Worm (Caenorhabditis elegans) whole organism, L1 larva: Measurements from ENCODE around the gene T11F9.10.

Experiments used
- C16A3.4 ChIP-seq: fragments of 150-350 bp; optimal IDR thresholded peaks from 2 replicates; lab custom pipeline; 2014; ENCODE audit warnings: missing biosample characterization, missing genetic modification characterization
- C34B4.2 ChIP-seq: sonication (generic microtip); optimal IDR thresholded peaks from 2 replicates; lab custom pipeline; 2017; ENCODE audit warnings: mild to moderate bottlenecking, missing genetic modification characterization, missing compliant biosample characterization
- F16B12.6 ChIP-seq: fragments of 150-350 bp; optimal IDR thresholded peaks from 2 replicates; lab custom pipeline; 2014; ENCODE audit warnings: missing biosample characterization, missing genetic modification characterization
- Y116A8C.19 ChIP-seq: sonication (generic microtip); optimal IDR thresholded peaks from 2 replicates; lab custom pipeline; 2016; ENCODE audit warnings: missing compliant biosample characterization, missing genetic modification characterization, borderline replicate concordance
- ceh-8 ChIP-seq: fragments of 200-800 bp; sonication (Bioruptor generic); optimal IDR thresholded peaks from 2 replicates; lab custom pipeline; 2018; ENCODE audit warnings: mild to moderate bottlenecking, missing genetic modification characterization, moderate library complexity, missing compliant biosample characterization
- ceh-82 ChIP-seq, 3 experiments: fragments of 150-350 bp in 1 of 3; sonication (generic microtip) in 2 of 3; optimal IDR thresholded peaks; 2 replicates each; lab custom pipeline; 2014 to 2017; ENCODE audit warnings: missing biosample characterization in 3 of 3, missing genetic modification characterization in 3 of 3
- dpl-1 ChIP-seq, 3 experiments: fragments of 150-350 bp in 2 of 3; sonication (generic microtip) in 1 of 3; optimal IDR thresholded peaks; 2 replicates each; lab custom pipeline; 2014 to 2017; ENCODE audit warnings: missing biosample characterization in 3 of 3, missing genetic modification characterization in 3 of 3, missing genetic modification reagents in 3 of 3
- dsc-1 ChIP-seq: sonication (generic microtip); optimal IDR thresholded peaks from 2 replicates; lab custom pipeline; 2016; ENCODE audit warnings: mild to moderate bottlenecking, missing genetic modification characterization, missing compliant biosample characterization
- efl-1 ChIP-seq, 4 experiments: fragments of 150-350 bp; optimal IDR thresholded peaks in 3 of 4; peaks in 1 of 4; 1 replicate in 1 of 4; 2 replicates in 3 of 4; lab custom pipeline; 2014; ENCODE audit warnings: missing biosample characterization in 2 of 4, missing genetic modification characterization in 2 of 4, missing genetic modification reagents in 2 of 4
- egl-27 ChIP-seq, 2 experiments: fragments of 150-350 bp in 1 of 2; sonication (generic microtip); optimal IDR thresholded peaks; 3 replicates each; lab custom pipeline; 2017 to 2018; ENCODE audit warnings: missing biosample characterization in 2 of 2, missing genetic modification characterization in 2 of 2, missing genetic modification reagents in 2 of 2
- fkh-4 ChIP-seq: sonication (generic microtip); optimal IDR thresholded peaks from 2 replicates; lab custom pipeline; 2016; ENCODE audit warnings: missing compliant biosample characterization, missing genetic modification characterization, borderline replicate concordance
- fkh-8 ChIP-seq: sonication (generic microtip); optimal IDR thresholded peaks from 2 replicates; lab custom pipeline; 2016; ENCODE audit warnings: mild to moderate bottlenecking, missing genetic modification characterization, missing compliant biosample characterization
- fos-1 ChIP-seq: fragments of 150-350 bp; optimal IDR thresholded peaks from 2 replicates; lab custom pipeline; 2014; ENCODE audit warnings: missing biosample characterization, missing genetic modification characterization
- hlh-17 ChIP-seq: fragments of 200-800 bp; sonication (Bioruptor generic); optimal IDR thresholded peaks from 2 replicates; lab custom pipeline; 2018; ENCODE audit warnings: missing genetic modification characterization, mild to moderate bottlenecking, missing compliant biosample characterization, moderate library complexity, borderline replicate concordance
- jun-1 ChIP-seq: fragments of 150-350 bp; optimal IDR thresholded peaks from 2 replicates; lab custom pipeline; 2014; ENCODE audit warnings: missing biosample characterization, missing genetic modification reagents, missing genetic modification characterization
- lin-13 ChIP-seq: fragments of 150-350 bp; optimal IDR thresholded peaks from 2 replicates; lab custom pipeline; 2014; ENCODE audit warnings: missing biosample characterization, missing genetic modification reagents, missing genetic modification characterization
- lin-14 ChIP-seq: fragments of 200-800 bp; sonication (Bioruptor generic); optimal IDR thresholded peaks from 2 replicates; lab custom pipeline; 2018; ENCODE audit warnings: mild to moderate bottlenecking, missing genetic modification characterization, moderate library complexity, missing compliant biosample characterization
- lin-35 ChIP-seq, 2 experiments: fragments of 150-350 bp; optimal IDR thresholded peaks; 2 replicates each; lab custom pipeline; 2014; ENCODE audit warnings: missing biosample characterization in 2 of 2, missing genetic modification characterization in 2 of 2, missing genetic modification reagents in 2 of 2
- mdl-1 ChIP-seq, 2 experiments: fragments of 150-350 bp; optimal IDR thresholded peaks; 2 replicates each; lab custom pipeline; 2014 to 2017; ENCODE audit warnings: missing biosample characterization in 2 of 2, missing genetic modification characterization in 2 of 2, inconsistent platforms in 1 of 2
- mef-2 ChIP-seq: fragments of 150-350 bp; optimal IDR thresholded peaks from 2 replicates; lab custom pipeline; 2014; ENCODE audit warnings: missing biosample characterization, missing genetic modification characterization
- nhr-12 ChIP-seq: sonication (generic microtip); optimal IDR thresholded peaks from 2 replicates; lab custom pipeline; 2017; ENCODE audit warnings: missing biosample characterization, missing genetic modification characterization
- nhr-19 ChIP-seq: fragments of 200-800 bp; sonication (Bioruptor generic); conservative IDR thresholded peaks from 2 replicates; pipeline ENCODE4 v1.3.6; 2022; ENCODE audit warnings: missing genetic modification characterization, missing compliant biosample characterization
- nhr-237 ChIP-seq: fragments of 150-350 bp; optimal IDR thresholded peaks from 2 replicates; lab custom pipeline; 2014; ENCODE audit warnings: missing biosample characterization, missing genetic modification characterization
- nhr-47 ChIP-seq: sonication (generic microtip); optimal IDR thresholded peaks from 2 replicates; lab custom pipeline; 2016; ENCODE audit warnings: mild to moderate bottlenecking, missing genetic modification characterization, moderate library complexity, missing compliant biosample characterization
- nhr-71 ChIP-seq: sonication (generic microtip); optimal IDR thresholded peaks from 2 replicates; lab custom pipeline; 2016; ENCODE audit warnings: mild to moderate bottlenecking, missing genetic modification characterization, moderate library complexity, missing compliant biosample characterization
- nhr-77 ChIP-seq: fragments of 150-350 bp; optimal IDR thresholded peaks from 2 replicates; lab custom pipeline; 2014; ENCODE audit warnings: missing biosample characterization, missing genetic modification characterization
- nhr-85 ChIP-seq: sonication (generic microtip); peaks from one replicate; lab custom pipeline; 2016; ENCODE audit warnings: missing genetic modification characterization, inconsistent platforms, missing compliant biosample characterization
- nhr-90 ChIP-seq: sonication (generic microtip); optimal IDR thresholded peaks from 2 replicates; lab custom pipeline; 2016; ENCODE audit warnings: mild to moderate bottlenecking, missing genetic modification characterization, missing compliant biosample characterization; ENCODE audit not compliant: poor library complexity
- pag-3 ChIP-seq: sonication (generic microtip); optimal IDR thresholded peaks from 2 replicates; lab custom pipeline; 2017; ENCODE audit warnings: missing genetic modification characterization, mild to moderate bottlenecking, missing compliant biosample characterization, antibody characterized with exemption, borderline replicate concordance; ENCODE audit not compliant: insufficient read depth
- pax-3 ChIP-seq: fragments of 200-800 bp; sonication (Bioruptor generic); optimal IDR thresholded peaks from 2 replicates; lab custom pipeline; 2018; ENCODE audit warnings: mild to moderate bottlenecking, missing genetic modification characterization, moderate library complexity, missing compliant biosample characterization
- rnt-1 ChIP-seq: sonication (generic microtip); optimal IDR thresholded peaks from 2 replicates; lab custom pipeline; 2016; ENCODE audit warnings: mild to moderate bottlenecking, missing genetic modification characterization, moderate library complexity, missing compliant biosample characterization
- snpc-4 ChIP-seq: fragments of 150-350 bp; optimal IDR thresholded peaks from 2 replicates; lab custom pipeline; 2014; ENCODE audit warnings: missing biosample characterization, missing genetic modification characterization
- snu-23 ChIP-seq: sonication (generic microtip); optimal IDR thresholded peaks from 2 replicates; lab custom pipeline; 2016; ENCODE audit warnings: missing genetic modification characterization, missing compliant biosample characterization
- sup-37 ChIP-seq: fragments of 200-800 bp; sonication (Bioruptor generic); optimal IDR thresholded peaks from 2 replicates; lab custom pipeline; 2018; ENCODE audit warnings: mild to moderate bottlenecking, missing genetic modification characterization, missing compliant biosample characterization
- swsn-7 ChIP-seq: sonication (generic microtip); optimal IDR thresholded peaks from 2 replicates; lab custom pipeline; 2016; ENCODE audit warnings: missing genetic modification characterization, missing compliant biosample characterization
- tbx-2 ChIP-seq: sonication (generic microtip); optimal IDR thresholded peaks from 2 replicates; lab custom pipeline; 2016; ENCODE audit warnings: missing genetic modification characterization, missing compliant biosample characterization
- tlp-1 ChIP-seq: fragments of 150-350 bp; optimal IDR thresholded peaks from 2 replicates; lab custom pipeline; 2014; ENCODE audit warnings: missing biosample characterization, missing genetic modification characterization
- unc-130 ChIP-seq: fragments of 150-350 bp; optimal IDR thresholded peaks from 2 replicates; lab custom pipeline; 2017; ENCODE audit warnings: missing biosample characterization, missing genetic modification characterization, inconsistent platforms
- unc-30 ChIP-seq: sonication (generic microtip); optimal IDR thresholded peaks from 2 replicates; lab custom pipeline; 2017; ENCODE audit warnings: missing biosample characterization, missing genetic modification characterization
- zag-1 ChIP-seq: fragments of 150-350 bp; optimal IDR thresholded peaks from 2 replicates; lab custom pipeline; 2014; ENCODE audit warnings: missing biosample characterization, missing genetic modification characterization
- zip-4 ChIP-seq: fragments of 200-800 bp; sonication (Bioruptor generic); optimal IDR thresholded peaks from 2 replicates; lab custom pipeline; 2018; ENCODE audit warnings: mild to moderate bottlenecking, missing genetic modification characterization, moderate library complexity, missing compliant biosample characterization

T11F9.10 gene

DNA sequence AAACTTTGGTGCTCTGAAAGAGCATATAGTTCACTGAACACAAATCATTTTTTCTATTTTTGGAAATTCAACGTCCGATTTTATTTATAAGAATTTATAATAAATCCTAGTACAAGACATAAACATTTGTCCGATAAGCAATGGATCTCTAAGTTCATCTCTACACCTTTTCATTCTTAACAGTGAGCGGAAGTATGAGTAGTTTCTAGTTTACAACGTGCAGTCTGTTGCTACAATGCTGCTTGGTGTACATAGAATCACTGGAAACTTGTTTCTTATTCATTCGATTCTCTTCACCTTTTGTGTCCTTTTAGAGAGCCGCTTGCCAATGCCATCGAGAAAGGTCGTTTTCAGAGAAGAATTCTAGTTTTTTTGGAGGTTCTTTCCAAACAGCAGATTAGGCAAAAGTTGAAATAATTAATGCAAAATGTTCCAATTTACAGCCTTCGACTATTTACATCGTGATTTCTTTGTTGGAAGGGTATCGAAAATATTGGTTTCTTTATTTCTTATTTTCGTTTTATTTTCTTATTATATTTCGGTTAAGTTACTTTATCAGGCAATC is 40.2 kb downstream of the T11F9.10 start:
- TF ChIP-seq nhr-71 (tag; lab: Kevin White, UChicago) (no peak), mef-2 (tag; lab: Kevin White, UChicago) (no peak), efl-1 (optimal IDR thresholded peaks at IDR 0.05; lab: Kevin White, UChicago) (no peak), efl-1 (GFP tag; optimal IDR thresholded peaks at IDR 0.05 in 1 of 2; lab: Kevin White, UChicago) (no peak), C34B4.2 (tag; lab: Kevin White, UChicago) (no peak), fkh-4 (tag; lab: Kevin White, UChicago) (no peak)

DNA sequence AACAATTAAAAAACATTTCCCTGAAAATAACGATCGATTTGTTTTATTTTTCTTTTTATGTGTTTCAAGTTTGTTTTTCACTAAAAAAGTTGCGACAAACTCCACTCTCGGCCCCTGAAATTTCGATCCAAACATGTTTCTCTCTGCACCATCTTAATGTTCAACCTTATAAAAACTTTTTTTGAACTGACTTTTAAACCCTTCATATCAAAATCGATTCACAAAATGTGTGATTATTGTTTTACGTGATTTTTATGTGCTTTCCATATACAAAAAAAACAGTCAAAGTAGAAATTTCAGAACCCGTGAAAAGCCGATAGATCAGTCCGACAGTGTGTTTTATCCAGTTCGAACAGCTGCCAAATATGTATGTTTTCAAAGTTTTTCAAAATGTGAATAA is 40.8 kb downstream of the T11F9.10 start, which contains the start of gene ccch-1:
Gene ccch-1, plus strand, starts transcription at position 301 of the 400 bp plus-strand sequence.
- TF ChIP-seq snpc-4 (tag; lab: Kevin White, UChicago) (no peak), nhr-77 (tag; lab: Kevin White, UChicago) (no peak), jun-1 (tag; lab: Kevin White, UChicago) (no peak), pax-3 (tag; lab: Kevin White, UChicago) (no peak), C16A3.4 (no peak), efl-1 (optimal IDR thresholded peaks at IDR 0.05; lab: Kevin White, UChicago) (no peak), efl-1 (GFP tag; optimal IDR thresholded peaks at IDR 0.05 in 1 of 2; lab: Kevin White, UChicago) (peak in 1 of 2 experiments; percentile 80), fkh-8 (tag; lab: Kevin White, UChicago) (no peak), sup-37 (GFP tag; lab: Kevin White, UChicago) (no peak), dsc-1 (tag; lab: Kevin White, UChicago) (no peak)

DNA sequence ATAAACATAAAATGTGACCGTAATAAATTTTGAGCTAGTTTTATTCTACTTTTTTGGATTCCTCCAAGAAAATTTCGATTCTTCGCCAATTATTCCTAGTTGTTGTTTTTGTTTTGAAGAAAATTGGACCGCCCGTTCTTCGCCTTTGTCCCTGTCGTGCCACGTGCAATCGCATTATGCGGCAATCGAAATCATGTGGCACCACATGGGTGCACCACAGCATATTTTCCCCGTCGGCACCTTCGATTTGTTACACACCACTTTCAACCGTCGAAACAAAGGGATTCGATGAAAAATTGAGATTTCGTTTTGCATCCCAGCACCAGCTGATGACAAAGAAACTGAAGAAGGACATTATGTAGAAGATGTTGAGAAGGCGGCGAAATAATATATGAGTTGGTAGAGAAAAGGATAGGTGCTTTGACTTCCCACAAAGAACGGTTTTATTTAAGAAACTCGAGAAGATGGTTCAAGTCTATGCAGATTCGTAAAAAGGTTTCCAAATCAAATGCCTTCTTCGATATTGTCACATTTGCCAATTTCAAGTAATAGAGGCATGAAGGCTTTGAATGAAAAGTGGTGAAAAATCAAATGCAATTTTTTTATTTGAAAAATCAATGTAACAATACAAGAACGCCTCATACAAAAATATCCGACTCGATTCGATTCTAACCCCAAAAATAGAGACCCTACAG is 42.0 kb downstream of the T11F9.10 start:
- no peak for TF ChIP-seq lin-35 (GFP tag; optimal IDR thresholded peaks at IDR 0.05; lab: Kevin White, UChicago)
- peak; percentile 76 for TF ChIP-seq nhr-85 (tag; lab: Kevin White, UChicago)
- no peak for TF ChIP-seq F16B12.6 (tag; lab: Kevin White, UChicago)
- peak; percentile 33 for TF ChIP-seq lin-14 (GFP tag; lab: Kevin White, UChicago)
- TF ChIP-seq mdl-1 (tag; optimal IDR thresholded peaks at IDR 0.05; lab: Kevin White, UChicago) = peak in 1 of 2 experiments; percentile 7
- TF ChIP-seq snu-23 (GFP tag; lab: Kevin White, UChicago) = peak; percentile 21
- peak; percentile 57 for TF ChIP-seq dsc-1 (tag; lab: Kevin White, UChicago)

DNA sequence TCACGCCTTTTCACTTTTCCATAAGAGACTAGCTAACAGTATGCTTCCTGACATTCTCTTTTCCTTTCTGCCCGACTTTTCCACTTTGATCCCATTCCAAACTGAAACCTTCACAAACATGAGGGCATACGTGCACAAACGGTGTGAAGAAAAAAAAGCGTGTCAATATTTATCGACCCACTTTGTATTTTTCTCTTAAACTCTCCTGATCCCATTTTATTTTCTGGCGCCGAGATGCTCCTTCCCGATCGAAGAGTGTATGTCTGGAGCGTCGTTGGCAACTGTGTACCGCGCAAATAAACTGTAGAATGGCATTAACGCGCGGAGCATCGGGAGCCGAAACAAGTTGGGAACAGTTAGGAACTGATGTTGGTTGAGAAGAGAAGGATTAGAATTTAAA is 42.8 kb downstream of the T11F9.10 start:
- no peak for TF ChIP-seq F16B12.6 (tag; lab: Kevin White, UChicago)
- TF ChIP-seq lin-13 (GFP tag; lab: Kevin White, UChicago) = no peak
- TF ChIP-seq swsn-7 (tag; lab: Kevin White, UChicago) = no peak
- TF ChIP-seq jun-1 (tag; lab: Kevin White, UChicago) = no peak
- TF ChIP-seq unc-30 = no peak
- TF ChIP-seq pag-3 = no peak
- TF ChIP-seq unc-130 (tag; lab: Kevin White, UChicago) = no peak
- no peak for TF ChIP-seq pax-3 (tag; lab: Kevin White, UChicago)
- TF ChIP-seq nhr-47 (tag; lab: Kevin White, UChicago) = no peak
- no peak for TF ChIP-seq rnt-1 (tag; lab: Kevin White, UChicago)
- TF ChIP-seq zag-1 = no peak
- TF ChIP-seq hlh-17 = no peak
- no peak for TF ChIP-seq nhr-237 (tag; lab: Kevin White, UChicago)
- TF ChIP-seq C34B4.2 (tag; lab: Kevin White, UChicago) = no peak
- no peak for TF ChIP-seq tlp-1 (tag; lab: Kevin White, UChicago)
- TF ChIP-seq egl-27 (tag; optimal IDR thresholded peaks at IDR 0.05; lab: Kevin White, UChicago) = peak; percentile 45 to 57
- TF ChIP-seq nhr-90 (tag; lab: Kevin White, UChicago) = no peak
- TF ChIP-seq dpl-1 (GFP tag; optimal IDR thresholded peaks at IDR 0.05; lab: Kevin White, UChicago) = no peak
- no peak for TF ChIP-seq fos-1
- no peak for TF ChIP-seq ceh-82 (tag; optimal IDR thresholded peaks at IDR 0.05; lab: Kevin White, UChicago)
- no peak for TF ChIP-seq ceh-8 (GFP tag; lab: Kevin White, UChicago)
- TF ChIP-seq mdl-1 (tag; optimal IDR thresholded peaks at IDR 0.05; lab: Kevin White, UChicago) = peak in 1 of 2 experiments; percentile 25
- TF ChIP-seq Y116A8C.19 (tag; lab: Kevin White, UChicago) = no peak
- TF ChIP-seq zip-4 (GFP tag; lab: Kevin White, UChicago) = no peak
- TF ChIP-seq nhr-19 (GFP tag; lab: Robert Waterston, UW) = no peak
- TF ChIP-seq lin-14 (GFP tag; lab: Kevin White, UChicago) = peak; percentile 48
- TF ChIP-seq tbx-2 (tag; lab: Kevin White, UChicago) = peak; percentile 58
- peak; percentile 65 for TF ChIP-seq nhr-77 (tag; lab: Kevin White, UChicago)
- TF ChIP-seq nhr-12 (tag; lab: Kevin White, UChicago) = no peak
- TF ChIP-seq fkh-8 (tag; lab: Kevin White, UChicago) = no peak
